Fruit fly (Drosophila melanogaster): ENCODE results near the gene sloth1.

DNA sequence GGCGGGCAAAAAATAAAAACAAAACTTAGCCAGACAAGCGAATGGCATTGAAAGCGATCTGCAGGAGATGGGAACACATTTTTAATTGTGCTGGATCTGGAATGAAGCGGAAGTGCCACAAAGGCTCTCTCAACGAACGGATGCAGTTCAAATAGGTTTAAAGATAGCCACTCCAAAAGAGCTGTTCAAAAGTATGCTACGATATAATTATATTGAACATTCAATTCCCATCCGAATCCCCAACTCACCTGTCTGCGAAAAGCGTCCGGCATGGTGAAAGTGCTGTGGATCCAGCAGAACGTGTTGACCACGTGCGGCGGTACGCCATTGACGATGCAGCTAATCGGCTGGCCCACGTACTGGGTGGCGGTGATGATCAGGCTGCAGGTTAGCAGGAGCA lies 34.2 kb upstream of the sloth1 start:
- no peak for TF ChIP-seq Myc (optimal IDR thresholded peaks at IDR 0.05)
- no peak for TF ChIP-seq psq (optimal IDR thresholded peaks at IDR 0.05)
- no peak for TF ChIP-seq h (optimal IDR thresholded peaks at IDR 0.05)
- TF ChIP-seq insv (optimal IDR thresholded peaks at IDR 0.05): no peak
